Fruit fly (Drosophila melanogaster) whole organism, prepupa: ENCODE measurements around the gene Taf11.

Experiments used
- Blimp-1 ChIP-seq: fragments of 200-800 bp; sonication (Bioruptor generic); optimal IDR thresholded peaks from 3 replicates; lab custom pipeline; 2017; ENCODE audit warnings: missing biosample characterization, missing genetic modification characterization, mild to moderate bottlenecking, moderate library complexity, missing genetic modification reagents
- CG10631 ChIP-seq: fragments of 200-800 bp; sonication (Bioruptor generic); optimal IDR thresholded peaks from 2 replicates; lab custom pipeline; 2016; ENCODE audit warnings: missing biosample characterization, missing genetic modification characterization
- CG10669 ChIP-seq: fragments of 200-800 bp; sonication (Bioruptor generic); optimal IDR thresholded peaks from 3 replicates; lab custom pipeline; 2018; ENCODE audit warnings: missing biosample characterization, mild to moderate bottlenecking, missing genetic modification characterization, moderate library complexity
- CG11294 ChIP-seq: fragments of 200-800 bp; sonication (Bioruptor generic); IDR thresholded peaks from 2 replicates; pipeline ENCODE4 v1.3.6; 2022; ENCODE audit warnings: missing biosample characterization, missing genetic modification characterization
- CG11902 ChIP-seq: fragments of 200-800 bp; sonication (Bioruptor generic); optimal IDR thresholded peaks from 3 replicates; lab custom pipeline; 2016; ENCODE audit warnings: missing biosample characterization, missing genetic modification characterization
- CG15336 ChIP-seq: fragments of 200-800 bp; sonication (Bioruptor generic); IDR thresholded peaks from 2 replicates; pipeline ENCODE4 v1.3.6; 2022; ENCODE audit warnings: missing biosample characterization, missing genetic modification characterization
- CG1621 ChIP-seq: fragments of 200-800 bp; sonication (Bioruptor generic); optimal IDR thresholded peaks from 3 replicates; lab custom pipeline; 2018; ENCODE audit warnings: missing biosample characterization, mild to moderate bottlenecking, missing genetic modification characterization
- CG16779 ChIP-seq: fragments of 200-800 bp; sonication (Bioruptor generic); optimal IDR thresholded peaks from 3 replicates; lab custom pipeline; 2017; ENCODE audit warnings: missing biosample characterization, mild to moderate bottlenecking, missing genetic modification characterization
- CG3032 ChIP-seq: fragments of 200-800 bp; optimal IDR thresholded peaks from 2 replicates; lab custom pipeline; 2019; ENCODE audit warnings: missing biosample characterization, mild to moderate bottlenecking, missing genetic modification characterization, moderate library complexity
- CG31627 ChIP-seq: fragments of 200-800 bp; sonication (Bioruptor generic); optimal IDR thresholded peaks from 3 replicates; lab custom pipeline; 2016; ENCODE audit warnings: missing biosample characterization, missing genetic modification characterization
- CG34406 ChIP-seq: fragments of 200-800 bp; sonication (Bioruptor generic); optimal IDR thresholded peaks from 3 replicates; lab custom pipeline; 2016; ENCODE audit warnings: missing biosample characterization, missing genetic modification characterization
- CG3919 ChIP-seq: fragments of 200-800 bp; sonication (Bioruptor generic); optimal IDR thresholded peaks from 3 replicates; lab custom pipeline; 2016; ENCODE audit warnings: missing biosample characterization, missing genetic modification characterization
- CG4318 ChIP-seq: fragments of 200-800 bp; sonication (Bioruptor generic); optimal IDR thresholded peaks from 3 replicates; lab custom pipeline; 2017; ENCODE audit warnings: missing biosample characterization, mild to moderate bottlenecking, missing genetic modification characterization
- CG6163 ChIP-seq: fragments of 200-800 bp; sonication (Bioruptor generic); IDR thresholded peaks from 3 replicates; pipeline ENCODE4 v1.3.6; 2022; ENCODE audit warnings: missing biosample characterization, missing genetic modification characterization
- CG6276 ChIP-seq: fragments of 200-800 bp; sonication (Bioruptor generic); optimal IDR thresholded peaks from 2 replicates; lab custom pipeline; 2017; ENCODE audit warnings: missing biosample characterization, mild to moderate bottlenecking, missing genetic modification characterization
- CG6792 ChIP-seq: fragments of 200-800 bp; sonication (Bioruptor generic); optimal IDR thresholded peaks from 3 replicates; lab custom pipeline; 2016; ENCODE audit warnings: missing biosample characterization, missing genetic modification characterization
- CG6808 ChIP-seq: fragments of 200-800 bp; sonication (Bioruptor generic); optimal IDR thresholded peaks from 3 replicates; lab custom pipeline; 2017; ENCODE audit warnings: missing biosample characterization, missing genetic modification characterization, mild to moderate bottlenecking, moderate library complexity, missing genetic modification reagents
- CG6854 ChIP-seq: fragments of 200-800 bp; sonication (Bioruptor generic); optimal IDR thresholded peaks from 2 replicates; lab custom pipeline; 2017; ENCODE audit warnings: missing biosample characterization, mild to moderate bottlenecking, missing genetic modification characterization
- CG7368 ChIP-seq: fragments of 200-800 bp; sonication (Bioruptor generic); optimal IDR thresholded peaks from 3 replicates; lab custom pipeline; 2016; ENCODE audit warnings: missing biosample characterization, missing genetic modification characterization
- CG8119 ChIP-seq: fragments of 200-800 bp; sonication (Bioruptor generic); IDR thresholded peaks from 3 replicates; pipeline ENCODE4 v1.3.6; 2022; ENCODE audit warnings: missing biosample characterization, missing genetic modification characterization
- CG8319 ChIP-seq: fragments of 200-800 bp; sonication (Bioruptor generic); optimal IDR thresholded peaks from 3 replicates; lab custom pipeline; 2016; ENCODE audit warnings: missing biosample characterization, missing genetic modification characterization
- CG8632 ChIP-seq: fragments of 200-800 bp; sonication (Bioruptor generic); optimal IDR thresholded peaks from 3 replicates; lab custom pipeline; 2016; ENCODE audit warnings: missing biosample characterization, missing genetic modification characterization
- CG9139 ChIP-seq: fragments of 200-800 bp; sonication (Bioruptor generic); optimal IDR thresholded peaks from 3 replicates; lab custom pipeline; 2017; ENCODE audit warnings: missing biosample characterization, mild to moderate bottlenecking, missing genetic modification characterization
- Eip75B ChIP-seq: fragments of 200-800 bp; sonication (Bioruptor generic); optimal IDR thresholded peaks from 3 replicates; lab custom pipeline; 2016; ENCODE audit warnings: missing biosample characterization, missing genetic modification characterization
- Eip78C ChIP-seq: fragments of 200-800 bp; sonication (Bioruptor generic); peaks from one replicate; lab custom pipeline; 2016; ENCODE audit warnings: missing biosample characterization, missing genetic modification characterization
- Ets21C ChIP-seq: fragments of 200-800 bp; sonication (Bioruptor generic); optimal IDR thresholded peaks from 3 replicates; lab custom pipeline; 2016; ENCODE audit warnings: missing biosample characterization, missing genetic modification characterization
- Ets96B ChIP-seq: fragments of 200-800 bp; optimal IDR thresholded peaks from 2 replicates; lab custom pipeline; 2019; ENCODE audit warnings: missing biosample characterization, mild to moderate bottlenecking, missing genetic modification characterization, moderate library complexity
- Hr38 ChIP-seq: sonication (Bioruptor generic); optimal IDR thresholded peaks from 2 replicates; lab custom pipeline; 2016; ENCODE audit warnings: missing biosample characterization, missing genetic modification characterization
- Hr39 ChIP-seq: fragments of 200-800 bp; sonication (Bioruptor generic); optimal IDR thresholded peaks from 2 replicates; lab custom pipeline; 2016; ENCODE audit warnings: missing biosample characterization, missing genetic modification characterization
- Met ChIP-seq: fragments of 200-800 bp; sonication (Bioruptor generic); optimal IDR thresholded peaks from 3 replicates; lab custom pipeline; 2016; ENCODE audit warnings: missing biosample characterization, missing genetic modification characterization
- OdsH ChIP-seq: fragments of 200-800 bp; sonication (Bioruptor generic); optimal IDR thresholded peaks from 3 replicates; lab custom pipeline; 2016; ENCODE audit warnings: missing biosample characterization, missing genetic modification characterization
- Smox ChIP-seq: fragments of 200-800 bp; sonication (Bioruptor generic); optimal IDR thresholded peaks from 3 replicates; lab custom pipeline; 2016; ENCODE audit warnings: missing biosample characterization, missing genetic modification characterization
- Sox102F ChIP-seq: fragments of 200-800 bp; sonication (Bioruptor generic); optimal IDR thresholded peaks from 2 replicates; lab custom pipeline; 2016; ENCODE audit warnings: missing biosample characterization, mild to moderate bottlenecking, missing genetic modification characterization
- Sox14 ChIP-seq: fragments of 200-800 bp; sonication (Bioruptor generic); optimal IDR thresholded peaks from 3 replicates; lab custom pipeline; 2016; ENCODE audit warnings: missing biosample characterization, missing genetic modification characterization
- acj6 ChIP-seq: fragments of 200-800 bp; sonication (Bioruptor generic); optimal IDR thresholded peaks from 3 replicates; lab custom pipeline; 2016; ENCODE audit warnings: missing biosample characterization, missing genetic modification characterization
- cyc ChIP-seq: fragments of 200-800 bp; sonication (Bioruptor generic); optimal IDR thresholded peaks from 3 replicates; lab custom pipeline; 2016; ENCODE audit warnings: missing biosample characterization, missing genetic modification characterization
- dsx ChIP-seq: fragments of 200-800 bp; optimal IDR thresholded peaks from 3 replicates; lab custom pipeline; 2019; ENCODE audit warnings: missing biosample characterization, mild to moderate bottlenecking, missing genetic modification characterization, moderate library complexity; ENCODE audit not compliant: poor library complexity, severe bottlenecking
- eg ChIP-seq: fragments of 200-800 bp; sonication (Bioruptor generic); IDR thresholded peaks from 3 replicates; pipeline ENCODE4 v1.3.6; 2022; ENCODE audit warnings: missing biosample characterization, missing genetic modification characterization
- fd85E ChIP-seq: fragments of 200-800 bp; sonication (Bioruptor generic); optimal IDR thresholded peaks from 3 replicates; lab custom pipeline; 2016; ENCODE audit warnings: missing biosample characterization, missing genetic modification characterization
- fkh ChIP-seq: fragments of 200-800 bp; sonication (Bioruptor generic); optimal IDR thresholded peaks from 3 replicates; lab custom pipeline; 2017; ENCODE audit warnings: missing biosample characterization, mild to moderate bottlenecking, missing genetic modification characterization, moderate library complexity
- net ChIP-seq: fragments of 200-800 bp; sonication (Bioruptor generic); optimal IDR thresholded peaks from 3 replicates; lab custom pipeline; 2016; ENCODE audit warnings: missing biosample characterization, missing genetic modification characterization
- pdm3 ChIP-seq: fragments of 200-800 bp; sonication (Bioruptor generic); optimal IDR thresholded peaks from 3 replicates; lab custom pipeline; 2016; ENCODE audit warnings: missing biosample characterization, missing genetic modification characterization
- salr ChIP-seq, 2 experiments: fragments of 200-800 bp; sonication (Bioruptor generic); optimal IDR thresholded peaks; 3 replicates each; lab custom pipeline; 2016 to 2018; ENCODE audit warnings: missing biosample characterization in 2 of 2, missing genetic modification characterization in 2 of 2, mild to moderate bottlenecking in 1 of 2
- ss ChIP-seq, 2 experiments: fragments of 200-800 bp; sonication (Bioruptor generic); optimal IDR thresholded peaks; 2 replicates in 1 of 2; 3 replicates in 1 of 2; lab custom pipeline; 2017 to 2018; ENCODE audit warnings: mild to moderate bottlenecking in 2 of 2, missing biosample characterization in 2 of 2, missing genetic modification characterization in 2 of 2, moderate library complexity in 1 of 2
- topi ChIP-seq: fragments of 200-800 bp; sonication (Bioruptor generic); optimal IDR thresholded peaks from 3 replicates; lab custom pipeline; 2016; ENCODE audit warnings: missing biosample characterization, missing genetic modification characterization
- vri ChIP-seq: fragments of 200-800 bp; sonication (Bioruptor generic); optimal IDR thresholded peaks from 3 replicates; lab custom pipeline; 2016; ENCODE audit warnings: missing biosample characterization, mild to moderate bottlenecking, missing genetic modification characterization

Gene Taf11

DNA sequence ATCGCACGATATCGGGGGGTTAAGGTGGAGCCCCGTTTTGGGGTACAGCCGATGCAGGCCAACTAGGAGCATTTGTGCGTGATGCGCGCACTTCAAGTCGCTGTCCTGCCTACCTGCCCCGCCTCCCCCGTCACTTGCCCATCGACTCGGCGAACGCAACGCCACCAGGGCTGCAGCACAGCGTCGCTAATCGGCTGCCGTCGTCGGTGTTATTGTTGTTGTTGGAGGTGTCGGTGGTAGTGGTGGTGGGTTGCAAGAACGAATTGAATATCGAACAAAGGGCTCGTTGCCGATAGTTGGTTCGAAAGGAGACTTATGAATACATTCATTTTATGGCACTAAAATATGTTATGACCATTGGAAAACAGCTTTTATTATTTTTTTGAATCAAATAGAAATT lies 4.2 kb downstream of the Taf11 start (continued):
- peak; percentile 21 for TF ChIP-seq dsx (GFP tag; lab: Kevin White, UChicago)
- TF ChIP-seq vri, result no peak
- peak; percentile 78 for TF ChIP-seq CG6163 (GFP tag; lab: Robert Waterston, UW)
- peak; percentile 59 for TF ChIP-seq CG6854
- TF ChIP-seq CG8119 (GFP tag; lab: Robert Waterston, UW), result no peak
- peak; percentile 34 for TF ChIP-seq Ets21C
- TF ChIP-seq CG9139 (GFP tag; lab: Kevin White, UChicago), result no peak
- TF ChIP-seq CG31627 (GFP tag; lab: Kevin White, UChicago), result peak; percentile 54
- TF ChIP-seq CG15336, result peak; percentile 16; the same call in 1 of the 2 replicates
- no peak for TF ChIP-seq pdm3 (GFP tag; lab: Kevin White, UChicago)
- no peak for TF ChIP-seq CG8632 (GFP tag; lab: Kevin White, UChicago)
- TF ChIP-seq net (GFP tag; lab: Kevin White, UChicago), result peak; percentile 48
- TF ChIP-seq fkh, result no peak
- no peak for TF ChIP-seq CG11902 (GFP tag; lab: Kevin White, UChicago)
- TF ChIP-seq CG10669 (GFP tag; lab: Kevin White, UChicago), result no peak
- no peak for TF ChIP-seq CG34406
- no peak for TF ChIP-seq Hr38 (GFP tag; lab: Kevin White, UChicago)
- TF ChIP-seq Hr39 (GFP tag; lab: Kevin White, UChicago), result peak; percentile 48
- no peak for TF ChIP-seq OdsH (GFP tag; lab: Kevin White, UChicago)
- TF ChIP-seq Ets96B, result peak; percentile 2
- no peak for TF ChIP-seq CG4318
- TF ChIP-seq CG3032 (tag; lab: Kevin White, UChicago), result peak; percentile 48
- TF ChIP-seq CG3919 (GFP tag; lab: Kevin White, UChicago), result no peak
- 0 out of 2 replicates have a peak, but pooled peaks have one; percentile 10 for TF ChIP-seq CG11294
- peak; percentile 62 for TF ChIP-seq CG10631 (GFP tag; lab: Kevin White, UChicago)
- TF ChIP-seq Smox (GFP tag; lab: Kevin White, UChicago), result no peak
- TF ChIP-seq CG8319 (GFP tag; lab: Kevin White, UChicago), result no peak
- TF ChIP-seq Eip75B (GFP tag; lab: Kevin White, UChicago), result no peak
- TF ChIP-seq cyc (GFP tag; lab: Kevin White, UChicago), result peak; percentile 14
- no peak for TF ChIP-seq Sox102F (GFP tag; lab: Kevin White, UChicago)
- peak; percentile 25 for TF ChIP-seq acj6 (GFP tag; lab: Kevin White, UChicago)
- no peak for TF ChIP-seq Eip78C
- TF ChIP-seq CG6276 (GFP tag; lab: Kevin White, UChicago), result no peak
- no peak for TF ChIP-seq Blimp-1
- TF ChIP-seq Met (GFP tag; lab: Kevin White, UChicago), result no peak
- no peak for TF ChIP-seq CG7368
- TF ChIP-seq eg (GFP tag; lab: Robert Waterston, UW), result peak; percentile 62; the same call in 2 of the 3 replicates
- TF ChIP-seq Sox14 (GFP tag; lab: Kevin White, UChicago), result peak; percentile 81
- peak in 1 of 2 experiments; percentile 67 for TF ChIP-seq ss (GFP tag; optimal IDR thresholded peaks at IDR 0.05; lab: Kevin White, UChicago)
- peak; percentile 58 for TF ChIP-seq CG1621 (tag; lab: Kevin White, UChicago)
- TF ChIP-seq, all 60 proteins: peak for 27

DNA sequence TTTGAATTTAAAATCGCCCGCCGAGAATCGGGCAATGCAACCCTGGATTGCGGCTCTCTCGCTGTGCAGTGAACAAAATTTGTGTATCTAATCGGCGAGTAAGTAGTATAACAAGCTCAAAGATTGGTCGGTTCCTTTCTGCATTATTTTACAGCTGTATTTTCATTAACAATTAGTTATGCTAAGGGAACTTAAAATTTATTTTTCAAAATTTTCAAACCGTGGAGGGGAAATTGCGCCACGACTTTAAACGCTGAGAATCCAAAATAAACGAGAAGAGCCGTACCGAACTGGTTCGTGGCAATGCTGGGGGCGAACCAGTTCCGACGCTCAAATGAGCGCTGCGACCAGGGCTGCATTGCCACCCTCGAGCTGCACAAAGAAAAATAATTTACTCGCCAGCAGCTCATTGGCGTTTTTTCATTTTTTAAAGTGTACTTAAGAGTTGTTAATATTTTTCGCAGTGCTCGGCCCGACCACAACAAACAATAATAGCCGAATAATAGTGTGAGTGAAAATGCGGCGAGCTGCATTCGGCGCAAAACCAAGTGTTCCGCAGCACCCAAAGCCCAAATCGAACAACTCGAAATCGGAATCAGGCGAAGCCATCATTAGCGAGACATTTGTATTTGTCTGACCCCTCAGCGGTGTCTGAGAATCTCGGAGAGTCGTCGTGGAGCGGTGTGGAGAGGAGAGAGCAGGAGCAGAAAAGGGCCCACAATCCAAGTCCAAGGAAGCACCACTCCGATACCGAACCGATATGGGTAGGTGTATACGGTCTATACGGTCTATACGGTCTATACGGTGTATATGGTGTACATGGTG lies 4.9 kb downstream of the Taf11 start, which contains the start of gene zf30C:
zf30C (plus strand) TSS at position 353 of the 825 bp plus-strand sequence.
- peak; percentile 73 for TF ChIP-seq CG4318
- peak; percentile 96 for TF ChIP-seq CG3919 (GFP tag; lab: Kevin White, UChicago)
- peak; percentile 94 for TF ChIP-seq cyc (GFP tag; lab: Kevin White, UChicago)
- peak; percentile 96 for TF ChIP-seq Eip78C
- TF ChIP-seq CG6808 (GFP tag; lab: Kevin White, UChicago), result peak; percentile 54
- TF ChIP-seq Sox14 (GFP tag; lab: Kevin White, UChicago), result peak; percentile 94
- peak; percentile 87 for TF ChIP-seq Ets21C
- peak; percentile 57 for TF ChIP-seq CG16779 (tag; lab: Kevin White, UChicago)
- TF ChIP-seq dsx (GFP tag; lab: Kevin White, UChicago), result peak; percentile 52
- no peak for TF ChIP-seq CG9139 (GFP tag; lab: Kevin White, UChicago)
- TF ChIP-seq CG6792, result peak; percentile 83
- peak; percentile 91 for TF ChIP-seq CG10631 (GFP tag; lab: Kevin White, UChicago)
- peak; percentile 95 for TF ChIP-seq Hr39 (GFP tag; lab: Kevin White, UChicago)
- peak; percentile 86 for TF ChIP-seq CG7368
- peak; percentile 86 for TF ChIP-seq CG11902 (GFP tag; lab: Kevin White, UChicago)
- peak; percentile 93 for TF ChIP-seq CG6163 (GFP tag; lab: Robert Waterston, UW)
- peak; percentile 92 for TF ChIP-seq eg (GFP tag; lab: Robert Waterston, UW)
- TF ChIP-seq Sox102F (GFP tag; lab: Kevin White, UChicago), result peak; percentile 87
- peak; percentile 53 for TF ChIP-seq fd85E (GFP tag; lab: Kevin White, UChicago)
- peak; percentile 40 for TF ChIP-seq fkh
- TF ChIP-seq topi, result peak; percentile 88
- TF ChIP-seq Eip75B (GFP tag; lab: Kevin White, UChicago), result peak; percentile 91
- TF ChIP-seq CG31627 (GFP tag; lab: Kevin White, UChicago), result peak; percentile 94
- TF ChIP-seq salr (GFP tag; optimal IDR thresholded peaks at IDR 0.05; lab: Kevin White, UChicago), result peak; percentile 45 to 83
- peak; percentile 84 for TF ChIP-seq vri
- peak; percentile 58 for TF ChIP-seq CG1621 (tag; lab: Kevin White, UChicago)
